Fruit fly (Drosophila melanogaster): ENCODE results near the gene nAChRalpha5.

DNA sequence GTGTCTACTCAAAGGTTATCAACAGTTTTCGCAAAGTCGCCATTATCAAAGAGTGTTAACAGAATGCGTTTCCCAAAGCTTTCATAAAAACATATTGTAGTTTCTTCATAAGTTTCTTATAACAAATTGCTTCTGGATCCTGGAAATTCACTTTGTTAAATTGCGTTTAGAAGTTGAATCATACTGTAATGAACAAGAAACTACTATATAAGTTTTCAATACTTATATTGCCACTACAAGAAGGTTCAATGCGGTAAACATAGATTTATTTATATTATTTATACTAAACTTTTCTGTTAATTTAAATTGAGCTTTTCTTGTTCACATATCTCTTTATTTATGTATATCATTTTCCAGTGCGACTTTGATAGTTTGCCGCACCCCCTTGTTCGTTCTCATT, 69.4 kb downstream of the nAChRalpha5 start, which contains the start of gene CG15293:
- no peak for TF ChIP-seq Hr96 (GFP tag; optimal IDR thresholded peaks at IDR 0.05)
- TF ChIP-seq CG7045 (GFP tag; optimal IDR thresholded peaks at IDR 0.05), result no peak
- no peak for TF ChIP-seq toe (GFP tag; optimal IDR thresholded peaks at IDR 0.05)
- no peak for TF ChIP-seq Crg-1 (GFP tag; optimal IDR thresholded peaks at IDR 0.05)
- no peak for TF ChIP-seq CG5204 (GFP tag; optimal IDR thresholded peaks at IDR 0.05)
- no peak for TF ChIP-seq Mnt (GFP tag; optimal IDR thresholded peaks at IDR 0.05)
- TF ChIP-seq CG33017 (tag; optimal IDR thresholded peaks at IDR 0.05), result no peak
- TF ChIP-seq kay (GFP tag; ENCODE audit: borderline replicate concordance), result no peak
- TF ChIP-seq CG7101 (tag; optimal IDR thresholded peaks at IDR 0.05), result no peak
